Worm (Caenorhabditis elegans) whole organism, L1 larva: ENCODE measurements around the gene C26H9A.4.
A peak's percentile ranks its signal among the peaks of the same experiment; 100 is the strongest.

Experiments
- F16B12.6 ChIP-seq: fragments of 150-350 bp; optimal IDR thresholded peaks from 2 replicates; lab custom pipeline; 2014; ENCODE audit warnings: missing biosample characterization, missing genetic modification characterization
- ama-1 ChIP-seq: fragments of 150-350 bp; optimal IDR thresholded peaks from 2 replicates; lab custom pipeline; 2014
- ceh-8 ChIP-seq: fragments of 200-800 bp; sonication (Bioruptor generic); optimal IDR thresholded peaks from 2 replicates; lab custom pipeline; 2018; ENCODE audit warnings: mild to moderate bottlenecking, missing genetic modification characterization, moderate library complexity, missing compliant biosample characterization
- ceh-82 ChIP-seq, 3 experiments: fragments of 150-350 bp in 1 of 3; sonication (generic microtip) in 2 of 3; optimal IDR thresholded peaks; 2 replicates each; lab custom pipeline; 2014 to 2017; ENCODE audit warnings: missing biosample characterization in 3 of 3, missing genetic modification characterization in 3 of 3
- ceh-88 ChIP-seq: fragments of 200-800 bp; sonication (Bioruptor generic); IDR thresholded peaks from 2 replicates; pipeline ENCODE4 v1.3.6; 2022; ENCODE audit warnings: missing genetic modification characterization, missing compliant biosample characterization
- dpl-1 ChIP-seq, 3 experiments: fragments of 150-350 bp in 2 of 3; sonication (generic microtip) in 1 of 3; optimal IDR thresholded peaks; 2 replicates each; lab custom pipeline; 2014 to 2017; ENCODE audit warnings: missing biosample characterization in 3 of 3, missing genetic modification characterization in 3 of 3, missing genetic modification reagents in 3 of 3
- efl-1 ChIP-seq, 4 experiments: fragments of 150-350 bp; optimal IDR thresholded peaks in 3 of 4; peaks in 1 of 4; 1 replicate in 1 of 4; 2 replicates in 3 of 4; lab custom pipeline; 2014; ENCODE audit warnings: missing biosample characterization in 2 of 4, missing genetic modification characterization in 2 of 4, missing genetic modification reagents in 2 of 4
- efl-3 ChIP-seq: fragments of 200-800 bp; sonication (Bioruptor generic); optimal IDR thresholded peaks from 2 replicates; lab custom pipeline; 2018; ENCODE audit warnings: mild to moderate bottlenecking, missing genetic modification characterization, missing compliant biosample characterization
- ets-5 ChIP-seq: fragments of 200-800 bp; sonication (Bioruptor generic); IDR thresholded peaks from 2 replicates; pipeline ENCODE4 v1.3.6; 2022; ENCODE audit warnings: missing genetic modification characterization, missing compliant biosample characterization
- fkh-10 ChIP-seq: sonication (generic microtip); optimal IDR thresholded peaks from 2 replicates; lab custom pipeline; 2017; ENCODE audit warnings: missing biosample characterization, missing genetic modification reagents, missing genetic modification characterization
- fkh-8 ChIP-seq: sonication (generic microtip); optimal IDR thresholded peaks from 2 replicates; lab custom pipeline; 2016; ENCODE audit warnings: mild to moderate bottlenecking, missing genetic modification characterization, missing compliant biosample characterization
- grh-1 ChIP-seq: fragments of 200-800 bp; sonication (Bioruptor generic); IDR thresholded peaks from 2 replicates; pipeline ENCODE4 v1.3.6; 2022; ENCODE audit warnings: missing genetic modification reagents, missing genetic modification characterization, missing compliant biosample characterization
- irx-1 ChIP-seq: sonication (generic microtip); optimal IDR thresholded peaks from 2 replicates; lab custom pipeline; 2016; ENCODE audit warnings: missing genetic modification characterization, missing compliant biosample characterization
- lin-13 ChIP-seq: fragments of 150-350 bp; optimal IDR thresholded peaks from 2 replicates; lab custom pipeline; 2014; ENCODE audit warnings: missing biosample characterization, missing genetic modification reagents, missing genetic modification characterization
- lin-14 ChIP-seq: fragments of 200-800 bp; sonication (Bioruptor generic); optimal IDR thresholded peaks from 2 replicates; lab custom pipeline; 2018; ENCODE audit warnings: mild to moderate bottlenecking, missing genetic modification characterization, moderate library complexity, missing compliant biosample characterization
- lin-15B ChIP-seq: fragments of 150-350 bp; sonication (generic microtip); optimal IDR thresholded peaks from 3 replicates; lab custom pipeline; 2014; ENCODE audit warnings: missing biosample characterization, missing genetic modification characterization
- lir-3 ChIP-seq: sonication (generic microtip); optimal IDR thresholded peaks from 2 replicates; lab custom pipeline; 2016; ENCODE audit warnings: mild to moderate bottlenecking, missing genetic modification characterization, moderate library complexity, missing compliant biosample characterization; ENCODE audit not compliant: poor library complexity
- lsy-2 ChIP-seq, 2 experiments: fragments of 150-350 bp; optimal IDR thresholded peaks; 2 replicates each; lab custom pipeline; 2014; ENCODE audit warnings: missing biosample characterization in 2 of 2, missing genetic modification characterization in 2 of 2
- mab-9 ChIP-seq: fragments of 200-800 bp; sonication (Bioruptor generic); IDR thresholded peaks from 2 replicates; pipeline ENCODE4 v1.3.6; 2022; ENCODE audit warnings: missing genetic modification reagents, missing genetic modification characterization, missing compliant biosample characterization
- mep-1 ChIP-seq: fragments of 150-350 bp; optimal IDR thresholded peaks from 2 replicates; lab custom pipeline; 2014; ENCODE audit warnings: missing biosample characterization, missing genetic modification characterization
- nhr-237 ChIP-seq: fragments of 150-350 bp; optimal IDR thresholded peaks from 2 replicates; lab custom pipeline; 2014; ENCODE audit warnings: missing biosample characterization, missing genetic modification characterization
- nhr-28 ChIP-seq: fragments of 150-350 bp; optimal IDR thresholded peaks from 2 replicates; lab custom pipeline; 2014; ENCODE audit warnings: missing biosample characterization, missing genetic modification characterization
- nhr-47 ChIP-seq: sonication (generic microtip); optimal IDR thresholded peaks from 2 replicates; lab custom pipeline; 2016; ENCODE audit warnings: mild to moderate bottlenecking, missing genetic modification characterization, moderate library complexity, missing compliant biosample characterization
- nhr-71 ChIP-seq: sonication (generic microtip); optimal IDR thresholded peaks from 2 replicates; lab custom pipeline; 2016; ENCODE audit warnings: mild to moderate bottlenecking, missing genetic modification characterization, moderate library complexity, missing compliant biosample characterization
- nhr-84 ChIP-seq: sonication (generic microtip); optimal IDR thresholded peaks from 2 replicates; lab custom pipeline; 2017; ENCODE audit warnings: missing biosample characterization, missing genetic modification characterization
- rnt-1 ChIP-seq: sonication (generic microtip); optimal IDR thresholded peaks from 2 replicates; lab custom pipeline; 2016; ENCODE audit warnings: mild to moderate bottlenecking, missing genetic modification characterization, moderate library complexity, missing compliant biosample characterization
- snpc-4 ChIP-seq: fragments of 150-350 bp; optimal IDR thresholded peaks from 2 replicates; lab custom pipeline; 2014; ENCODE audit warnings: missing biosample characterization, missing genetic modification characterization
- snu-23 ChIP-seq: sonication (generic microtip); optimal IDR thresholded peaks from 2 replicates; lab custom pipeline; 2016; ENCODE audit warnings: missing genetic modification characterization, missing compliant biosample characterization
- sptf-1 ChIP-seq: fragments of 150-350 bp; optimal IDR thresholded peaks from 2 replicates; lab custom pipeline; 2014; ENCODE audit warnings: missing biosample characterization, missing genetic modification characterization
- sup-37 ChIP-seq: fragments of 200-800 bp; sonication (Bioruptor generic); optimal IDR thresholded peaks from 2 replicates; lab custom pipeline; 2018; ENCODE audit warnings: mild to moderate bottlenecking, missing genetic modification characterization, missing compliant biosample characterization
- swsn-7 ChIP-seq: sonication (generic microtip); optimal IDR thresholded peaks from 2 replicates; lab custom pipeline; 2016; ENCODE audit warnings: missing genetic modification characterization, missing compliant biosample characterization
- tbx-2 ChIP-seq: sonication (generic microtip); optimal IDR thresholded peaks from 2 replicates; lab custom pipeline; 2016; ENCODE audit warnings: missing genetic modification characterization, missing compliant biosample characterization
- unc-30 ChIP-seq: sonication (generic microtip); optimal IDR thresholded peaks from 2 replicates; lab custom pipeline; 2017; ENCODE audit warnings: missing biosample characterization, missing genetic modification characterization
- unc-86 ChIP-seq: sonication (generic microtip); optimal IDR thresholded peaks from 2 replicates; lab custom pipeline; 2016; ENCODE audit warnings: missing genetic modification characterization, missing compliant biosample characterization
- unc-98 ChIP-seq: fragments of 200-800 bp; sonication (Bioruptor generic); IDR thresholded peaks from 2 replicates; pipeline ENCODE4 v1.3.6; 2022; ENCODE audit warnings: missing genetic modification characterization, missing compliant biosample characterization
- vab-15 ChIP-seq: sonication (generic microtip); optimal IDR thresholded peaks from 2 replicates; lab custom pipeline; 2017; ENCODE audit warnings: missing genotype, mild to moderate bottlenecking, missing genetic modification characterization, missing compliant biosample characterization
- ztf-4 ChIP-seq: fragments of 150-350 bp; optimal IDR thresholded peaks from 2 replicates; lab custom pipeline; 2014; ENCODE audit warnings: missing biosample characterization, missing genetic modification characterization

Gene C26H9A.4

ce11 chrIV:12614624-12615023 is 38.6 kb upstream of the C26H9A.4 start, which contains the start of gene efa-6:
TSS of gene efa-6 (minus strand) at chrIV:12614724.
- TF ChIP-seq unc-86 (tag; lab: Kevin White, UChicago) (no peak), ceh-88 (GFP tag; lab: Robert Waterston, UW) (no peak), snpc-4 (tag; lab: Kevin White, UChicago) (no peak)

- peak; percentile 37 for TF ChIP-seq nhr-71 (tag; lab: Kevin White, UChicago)
- TF ChIP-seq lsy-2 (tag; optimal IDR thresholded peaks at IDR 0.05; lab: Kevin White, UChicago) = peak in 1 of 2 experiments; percentile 14
- TF ChIP-seq nhr-237 (tag; lab: Kevin White, UChicago) = no peak
- no peak for TF ChIP-seq ceh-8 (GFP tag; lab: Kevin White, UChicago)
- TF ChIP-seq rnt-1 = peak; percentile 74
- no peak for TF ChIP-seq vab-15 (tag; lab: Kevin White, UChicago)
- peak; percentile 9 for TF ChIP-seq snu-23 (GFP tag; lab: Kevin White, UChicago)
- TF ChIP-seq mep-1 = no peak
- no peak for TF ChIP-seq nhr-47
- no peak for TF ChIP-seq F16B12.6 (tag; lab: Kevin White, UChicago)
- no peak for TF ChIP-seq lin-13 (GFP tag; lab: Kevin White, UChicago)
- peak; percentile 62 for TF ChIP-seq lin-14 (GFP tag; lab: Kevin White, UChicago)
- TF ChIP-seq swsn-7 (tag; lab: Kevin White, UChicago) = no peak
- TF ChIP-seq nhr-28 (tag; lab: Kevin White, UChicago) = no peak
Observed at ce11 chrIV:12615122-12615745, 38.0 kb upstream of the C26H9A.4 start.

- TF ChIP-seq ceh-82 (tag; optimal IDR thresholded peaks at IDR 0.05; lab: Kevin White, UChicago) = peak in 1 of 3 experiments; percentile 8
- no peak for TF ChIP-seq swsn-7 (tag; lab: Kevin White, UChicago)
- no peak for TF ChIP-seq ceh-88 (GFP tag; lab: Robert Waterston, UW)
- TF ChIP-seq efl-3 (GFP tag; lab: Kevin White, UChicago) = no peak
- no peak for TF ChIP-seq snpc-4 (tag; lab: Kevin White, UChicago)
- TF ChIP-seq fkh-8 = peak; percentile 3
- peak; percentile 71 for TF ChIP-seq lin-14 (GFP tag; lab: Kevin White, UChicago)
- no peak for TF ChIP-seq ets-5 (GFP tag; lab: Robert Waterston, UW)
- TF ChIP-seq lin-15B (tag; lab: Kevin White, UChicago) = no peak
- no peak for TF ChIP-seq nhr-237 (tag; lab: Kevin White, UChicago)
- TF ChIP-seq unc-98 (GFP tag; lab: Robert Waterston, UW) = no peak
- TF ChIP-seq efl-1 (optimal IDR thresholded peaks at IDR 0.05; lab: Kevin White, UChicago) = no peak
- TF ChIP-seq efl-1 (GFP tag; optimal IDR thresholded peaks at IDR 0.05 in 1 of 2; lab: Kevin White, UChicago) = peak in 1 of 2 experiments; percentile 39
- TF ChIP-seq snu-23 (GFP tag; lab: Kevin White, UChicago) = peak; percentile 0
- TF ChIP-seq irx-1 (tag; lab: Kevin White, UChicago) = no peak
- no peak for TF ChIP-seq ama-1 (lab: Kevin White, UChicago)
- TF ChIP-seq dpl-1 (GFP tag; optimal IDR thresholded peaks at IDR 0.05; lab: Kevin White, UChicago) = peak in 1 of 3 experiments; percentile 5
- TF ChIP-seq sptf-1 (tag; lab: Kevin White, UChicago) = no peak
- TF ChIP-seq unc-30 (tag; lab: Kevin White, UChicago) = no peak
Observed at ce11 chrIV:12616943-12617689, 36.1 kb upstream of the C26H9A.4 start.

ce11 chrIV:12617934-12618333 is 35.3 kb upstream of the C26H9A.4 start:
- no peak for TF ChIP-seq lsy-2 (tag; optimal IDR thresholded peaks at IDR 0.05; lab: Kevin White, UChicago)
- no peak for TF ChIP-seq ets-5 (GFP tag; lab: Robert Waterston, UW)
- TF ChIP-seq nhr-71 (tag; lab: Kevin White, UChicago) = no peak
- TF ChIP-seq ceh-8 (GFP tag; lab: Kevin White, UChicago) = no peak
- TF ChIP-seq lir-3 = no peak
- TF ChIP-seq tbx-2 (tag; lab: Kevin White, UChicago) = no peak
- no peak for TF ChIP-seq nhr-84 (tag; lab: Kevin White, UChicago)
- TF ChIP-seq mab-9 (GFP tag; lab: Robert Waterston, UW) = no peak
- TF ChIP-seq grh-1 (GFP tag; lab: Robert Waterston, UW) = no peak
- no peak for TF ChIP-seq ceh-82 (tag; optimal IDR thresholded peaks at IDR 0.05; lab: Kevin White, UChicago)
- TF ChIP-seq fkh-10 = no peak
- TF ChIP-seq ztf-4 (tag; lab: Kevin White, UChicago) = no peak
- no peak for TF ChIP-seq sup-37 (GFP tag; lab: Kevin White, UChicago)
- no peak for TF ChIP-seq F16B12.6 (tag; lab: Kevin White, UChicago)
- no peak for TF ChIP-seq swsn-7 (tag; lab: Kevin White, UChicago)
